Worm (Caenorhabditis elegans) whole organism, mixed stage, embryonic: ENCODE data around the gene twk-25.

Source experiments
- M03D4.4 ChIP-seq: sonication (generic microtip); optimal IDR thresholded peaks from 2 replicates; lab custom pipeline; 2017; ENCODE audit warnings: mild to moderate bottlenecking, missing genetic modification characterization, missing compliant biosample characterization
- bed-3 ChIP-seq: fragments of 200-800 bp; sonication (Bioruptor generic); optimal IDR thresholded peaks from 3 replicates; lab custom pipeline; 2018; ENCODE audit warnings: mild to moderate bottlenecking, missing genetic modification characterization, moderate library complexity, missing compliant biosample characterization
- blmp-1 ChIP-seq: fragments of 150-350 bp; optimal IDR thresholded peaks from 2 replicates; lab custom pipeline; 2014; ENCODE audit warnings: missing biosample characterization, missing genetic modification characterization
- ceh-39 ChIP-seq: fragments of 150-350 bp; optimal IDR thresholded peaks from 2 replicates; lab custom pipeline; 2014; ENCODE audit warnings: missing biosample characterization, missing genetic modification characterization
- ces-1 ChIP-seq: fragments of 150-350 bp; optimal IDR thresholded peaks from 2 replicates; lab custom pipeline; 2014; ENCODE audit warnings: missing biosample characterization, missing genetic modification reagents, missing genetic modification characterization
- cnd-1 ChIP-seq: fragments of 200-800 bp; sonication (Bioruptor generic); optimal IDR thresholded peaks from 2 replicates; lab custom pipeline; 2018; ENCODE audit warnings: mild to moderate bottlenecking, missing genetic modification characterization, missing compliant biosample characterization
- drap-1 ChIP-seq: fragments of 200-800 bp; sonication (Bioruptor generic); optimal IDR thresholded peaks from 3 replicates; lab custom pipeline; 2018; ENCODE audit warnings: mild to moderate bottlenecking, missing genetic modification characterization, missing compliant biosample characterization
- elt-3 ChIP-seq: fragments of 150-350 bp; optimal IDR thresholded peaks from 2 replicates; lab custom pipeline; 2014; ENCODE audit warnings: missing biosample characterization, missing genetic modification characterization
- flh-1 ChIP-seq: fragments of 200-800 bp; sonication (Bioruptor generic); optimal IDR thresholded peaks from 2 replicates; lab custom pipeline; 2018; ENCODE audit warnings: mild to moderate bottlenecking, missing genetic modification characterization, moderate library complexity, missing compliant biosample characterization
- ham-2 ChIP-seq: fragments of 200-800 bp; sonication (Bioruptor generic); optimal IDR thresholded peaks from 2 replicates; lab custom pipeline; 2018; ENCODE audit warnings: mild to moderate bottlenecking, missing genetic modification characterization, missing compliant biosample characterization
- hlh-1 ChIP-seq: fragments of 150-350 bp; optimal IDR thresholded peaks from 2 replicates; lab custom pipeline; 2014; ENCODE audit warnings: missing biosample characterization, missing genetic modification reagents, missing genetic modification characterization
- lin-13 ChIP-seq: fragments of 150-350 bp; optimal IDR thresholded peaks from 2 replicates; lab custom pipeline; 2014; ENCODE audit warnings: missing biosample characterization, missing genetic modification characterization
- lin-32 ChIP-seq: fragments of 200-800 bp; sonication (Bioruptor generic); optimal IDR thresholded peaks from 2 replicates; lab custom pipeline; 2018; ENCODE audit warnings: mild to moderate bottlenecking, missing genetic modification characterization, missing compliant biosample characterization
- mab-5 ChIP-seq: fragments of 150-350 bp; optimal IDR thresholded peaks from 2 replicates; lab custom pipeline; 2014; ENCODE audit warnings: missing biosample characterization, missing genetic modification characterization
- mep-1 ChIP-seq: fragments of 150-350 bp; optimal IDR thresholded peaks from 2 replicates; lab custom pipeline; 2017; ENCODE audit warnings: missing biosample characterization, missing genetic modification reagents, missing genetic modification characterization, inconsistent platforms
- mls-2 ChIP-seq: sonication (generic microtip); optimal IDR thresholded peaks from 2 replicates; lab custom pipeline; 2016; ENCODE audit warnings: mild to moderate bottlenecking, missing genetic modification characterization, moderate library complexity, missing compliant biosample characterization
- nhr-12 ChIP-seq: fragments of 150-350 bp; optimal IDR thresholded peaks from 2 replicates; lab custom pipeline; 2014; ENCODE audit warnings: missing biosample characterization, missing genetic modification characterization
- nhr-2 ChIP-seq: fragments of 150-350 bp; optimal IDR thresholded peaks from 2 replicates; lab custom pipeline; 2014; ENCODE audit warnings: missing biosample characterization, missing genetic modification characterization
- nhr-28 ChIP-seq: fragments of 150-350 bp; optimal IDR thresholded peaks from 2 replicates; lab custom pipeline; 2014; ENCODE audit warnings: missing biosample characterization, missing genetic modification characterization
- nhr-76 ChIP-seq: sonication (generic microtip); optimal IDR thresholded peaks from 2 replicates; lab custom pipeline; 2017; ENCODE audit warnings: missing biosample characterization, missing genetic modification characterization
- pha-4 ChIP-seq: fragments of 150-350 bp; optimal IDR thresholded peaks from 2 replicates; lab custom pipeline; 2018; ENCODE audit warnings: missing biosample characterization, missing genetic modification reagents, missing genetic modification characterization
- sem-2 ChIP-seq: fragments of 200-800 bp; sonication (Bioruptor generic); optimal IDR thresholded peaks from 2 replicates; lab custom pipeline; 2018; ENCODE audit warnings: mild to moderate bottlenecking, missing genetic modification characterization, missing compliant biosample characterization
- snpc-4 ChIP-seq: fragments of 150-350 bp; optimal IDR thresholded peaks from 2 replicates; lab custom pipeline; 2014; ENCODE audit warnings: missing biosample characterization, missing genetic modification characterization
- sptf-1 ChIP-seq: sonication (generic microtip); optimal IDR thresholded peaks from 2 replicates; lab custom pipeline; 2017; ENCODE audit warnings: mild to moderate bottlenecking, missing genetic modification characterization, moderate library complexity, missing compliant biosample characterization
- tbx-8 ChIP-seq: fragments of 200-800 bp; sonication (Bioruptor generic); optimal IDR thresholded peaks from 2 replicates; lab custom pipeline; 2018; ENCODE audit warnings: mild to moderate bottlenecking, missing genetic modification characterization, moderate library complexity, missing compliant biosample characterization
- unc-39 ChIP-seq: fragments of 150-350 bp; optimal IDR thresholded peaks from 2 replicates; lab custom pipeline; 2014; ENCODE audit warnings: missing biosample characterization, missing genetic modification characterization
- unc-62 ChIP-seq: fragments of 150-350 bp; optimal IDR thresholded peaks from 2 replicates; lab custom pipeline; 2014; ENCODE audit warnings: missing biosample characterization, missing genetic modification reagents, missing genetic modification characterization
- zip-8 ChIP-seq: fragments of 150-350 bp; optimal IDR thresholded peaks from 2 replicates; lab custom pipeline; 2014; ENCODE audit warnings: missing biosample characterization, missing genetic modification characterization
- ztf-11 ChIP-seq: fragments of 150-350 bp; optimal IDR thresholded peaks from 2 replicates; lab custom pipeline; 2014; ENCODE audit warnings: missing biosample characterization, missing genetic modification characterization

twk-25 gene

ce11 chrIV:11493899-11494298 is 10.6 kb upstream of the twk-25 start:
- no peak for TF ChIP-seq unc-62 (GFP tag; lab: Kevin White, UChicago)
- no peak for TF ChIP-seq mls-2 (tag; lab: Kevin White, UChicago)
- TF ChIP-seq zip-8 (tag; lab: Kevin White, UChicago), result no peak
- no peak for TF ChIP-seq drap-1 (GFP tag; lab: Kevin White, UChicago)
- no peak for TF ChIP-seq mab-5 (tag; lab: Kevin White, UChicago)
- TF ChIP-seq, all 35 proteins: peak for 0

- TF ChIP-seq elt-3 (tag; lab: Kevin White, UChicago) (no peak), ces-1 (GFP tag; lab: Kevin White, UChicago) (peak; percentile 47)
Measured at ce11 chrIV:11494924-11495323, 9.6 kb upstream of the twk-25 start.

- no peak for TF ChIP-seq nhr-28
- TF ChIP-seq, all 35 proteins: peak for 0
Measured at ce11 chrIV:11498169-11498568, 6.3 kb upstream of the twk-25 start, which contains the start of gene sms-1. Gene sms-1 (minus strand): TSS chrIV:11498174.

- TF ChIP-seq drap-1 (GFP tag; lab: Kevin White, UChicago), result no peak
- no peak for TF ChIP-seq flh-1 (GFP tag; lab: Kevin White, UChicago)
- no peak for TF ChIP-seq snpc-4 (tag; lab: Kevin White, UChicago)
- TF ChIP-seq mab-5 (tag; lab: Kevin White, UChicago), result no peak
- no peak for TF ChIP-seq unc-39
- TF ChIP-seq lin-13 (tag; lab: Kevin White, UChicago), result no peak
- TF ChIP-seq nhr-76 (tag; lab: Kevin White, UChicago), result no peak
- no peak for TF ChIP-seq M03D4.4 (tag; lab: Kevin White, UChicago)
- no peak for TF ChIP-seq sptf-1 (tag; lab: Kevin White, UChicago)
- no peak for TF ChIP-seq lin-32 (GFP tag; lab: Kevin White, UChicago)
- TF ChIP-seq unc-62 (GFP tag; lab: Kevin White, UChicago), result no peak
- no peak for TF ChIP-seq pha-4 (tag; lab: Kevin White, UChicago)
- TF ChIP-seq bed-3, result no peak
- TF ChIP-seq blmp-1 (tag; lab: Kevin White, UChicago), result no peak
- TF ChIP-seq mep-1 (tag; lab: Kevin White, UChicago), result no peak
Measured at ce11 chrIV:11500421-11500820, 4.1 kb upstream of the twk-25 start, which contains the start of gene H21P03.10. Gene H21P03.10 (plus strand): TSS chrIV:11500721.

ce11 chrIV:11503654-11504053 is 862 bp upstream of the twk-25 start:
- TF ChIP-seq ztf-11 (tag; lab: Kevin White, UChicago) (no peak), cnd-1 (tag; lab: Kevin White, UChicago) (no peak), mep-1 (tag; lab: Kevin White, UChicago) (no peak), mls-2 (tag; lab: Kevin White, UChicago) (no peak), sem-2 (GFP tag; lab: Kevin White, UChicago) (no peak), drap-1 (GFP tag; lab: Kevin White, UChicago) (no peak), nhr-2 (tag; lab: Kevin White, UChicago) (no peak), pha-4 (tag; lab: Kevin White, UChicago) (no peak), unc-39 (no peak), lin-13 (tag; lab: Kevin White, UChicago) (no peak), tbx-8 (GFP tag; lab: Kevin White, UChicago) (no peak), ces-1 (GFP tag; lab: Kevin White, UChicago) (no peak), lin-32 (GFP tag; lab: Kevin White, UChicago) (no peak), bed-3 (no peak), zip-8 (tag; lab: Kevin White, UChicago) (no peak), ham-2 (GFP tag; lab: Kevin White, UChicago) (no peak), nhr-28 (no peak), hlh-1 (tag; lab: Kevin White, UChicago) (no peak)
- TF ChIP-seq, all 35 proteins: peak for 0

- TF ChIP-seq snpc-4 (tag; lab: Kevin White, UChicago), result no peak
- no peak for TF ChIP-seq pha-4 (tag; lab: Kevin White, UChicago)
- TF ChIP-seq nhr-12 (tag; lab: Kevin White, UChicago), result no peak
- no peak for TF ChIP-seq drap-1 (GFP tag; lab: Kevin White, UChicago)
- no peak for TF ChIP-seq flh-1 (GFP tag; lab: Kevin White, UChicago)
- no peak for TF ChIP-seq mls-2 (tag; lab: Kevin White, UChicago)
- no peak for TF ChIP-seq sptf-1 (tag; lab: Kevin White, UChicago)
- TF ChIP-seq bed-3, result no peak
- TF ChIP-seq lin-13 (tag; lab: Kevin White, UChicago), result no peak
- TF ChIP-seq tbx-8 (GFP tag; lab: Kevin White, UChicago), result no peak
- no peak for TF ChIP-seq ham-2 (GFP tag; lab: Kevin White, UChicago)
- TF ChIP-seq ces-1 (GFP tag; lab: Kevin White, UChicago), result no peak
- no peak for TF ChIP-seq ceh-39 (tag; lab: Kevin White, UChicago)
- no peak for TF ChIP-seq nhr-2 (tag; lab: Kevin White, UChicago)
- TF ChIP-seq ztf-11 (tag; lab: Kevin White, UChicago), result no peak
- TF ChIP-seq zip-8 (tag; lab: Kevin White, UChicago), result no peak
- no peak for TF ChIP-seq unc-39
- TF ChIP-seq mep-1 (tag; lab: Kevin White, UChicago), result no peak
- TF ChIP-seq, all 35 proteins: peak for 0
Measured at ce11 chrIV:11510664-11511063, 6.1 kb downstream of the twk-25 start, which contains the start of gene M04B2.6. Gene M04B2.6 (minus strand): TSS chrIV:11510764.
